Worm (Caenorhabditis elegans): ENCODE data around the gene D2096.7.

Gene D2096.7

ce11 chrIV:8378280-8378679 is 850 bp upstream of the D2096.7 start:
- TF ChIP-seq nhr-25 (tag; optimal IDR thresholded peaks at IDR 0.05) (no peak), ama-1 (optimal IDR thresholded peaks at IDR 0.05) (no peak)

ce11 chrIV:8376923-8377322 is 507 bp downstream of the D2096.7 start:
- TF ChIP-seq ceh-16 (tag; optimal IDR thresholded peaks at IDR 0.05): no peak
- no peak for TF ChIP-seq zag-1 (tag; optimal IDR thresholded peaks at IDR 0.05)
- no peak for TF ChIP-seq nhr-25 (tag; optimal IDR thresholded peaks at IDR 0.05)
- TF ChIP-seq aly-2 (tag; optimal IDR thresholded peaks at IDR 0.05): no peak
- peak; percentile 43 for TF ChIP-seq fos-1 (tag; optimal IDR thresholded peaks at IDR 0.05)
- TF ChIP-seq ZK546.5 (tag; optimal IDR thresholded peaks at IDR 0.05): no peak
- peak; percentile 84 for TF ChIP-seq C34F6.9 (tag; optimal IDR thresholded peaks at IDR 0.05)
- no peak for TF ChIP-seq elt-3 (tag; optimal IDR thresholded peaks at IDR 0.05)
- TF ChIP-seq ztf-4 (tag; optimal IDR thresholded peaks at IDR 0.05): no peak
- no peak for TF ChIP-seq mbf-1 (tag; optimal IDR thresholded peaks at IDR 0.05)
- no peak for TF ChIP-seq nhr-6 (tag; optimal IDR thresholded peaks at IDR 0.05)
- TF ChIP-seq gmeb-1 (tag; optimal IDR thresholded peaks at IDR 0.05): no peak
- TF ChIP-seq unc-55 (GFP tag; optimal IDR thresholded peaks at IDR 0.05): peak; percentile 41
- TF ChIP-seq crh-2 (tag; optimal IDR thresholded peaks at IDR 0.05): peak; percentile 46
- TF ChIP-seq alr-1 (tag; optimal IDR thresholded peaks at IDR 0.05): no peak
- TF ChIP-seq sma-3 (GFP tag; optimal IDR thresholded peaks at IDR 0.05): no peak
- TF ChIP-seq sem-4 (tag; optimal IDR thresholded peaks at IDR 0.05): no peak
- no peak for TF ChIP-seq elt-1 (tag; optimal IDR thresholded peaks at IDR 0.05)
- TF ChIP-seq Y55F3AM.14 (GFP tag; optimal IDR thresholded peaks at IDR 0.05): no peak
- no peak for TF ChIP-seq sma-9 (GFP tag; optimal IDR thresholded peaks at IDR 0.05)
- no peak for TF ChIP-seq sma-9 (tag; optimal IDR thresholded peaks at IDR 0.05)
- peak; percentile 81 for TF ChIP-seq nhr-129 (tag; optimal IDR thresholded peaks at IDR 0.05)
- no peak for TF ChIP-seq lin-13 (GFP tag; optimal IDR thresholded peaks at IDR 0.05)
- no peak for TF ChIP-seq nhr-12 (tag; optimal IDR thresholded peaks at IDR 0.05)
- TF ChIP-seq egl-27 (tag; optimal IDR thresholded peaks at IDR 0.05): no peak

- TF ChIP-seq nhr-6 (tag; optimal IDR thresholded peaks at IDR 0.05) (peak; percentile 74), nhr-129 (tag; optimal IDR thresholded peaks at IDR 0.05) (peak; percentile 96), nhr-10 (tag; optimal IDR thresholded peaks at IDR 0.05) (no peak), elt-3 (tag; optimal IDR thresholded peaks at IDR 0.05) (no peak), nhr-21 (tag; optimal IDR thresholded peaks at IDR 0.05) (peak; percentile 66), elt-1 (tag; optimal IDR thresholded peaks at IDR 0.05) (no peak), sma-9 (GFP tag; optimal IDR thresholded peaks at IDR 0.05) (peak; percentile 89), sma-9 (tag; optimal IDR thresholded peaks at IDR 0.05) (no peak), C34F6.9 (tag; optimal IDR thresholded peaks at IDR 0.05) (peak; percentile 84), fos-1 (tag; optimal IDR thresholded peaks at IDR 0.05) (peak; percentile 72), egl-27 (tag; optimal IDR thresholded peaks at IDR 0.05) (peak; percentile 59), lsy-2 (tag; optimal IDR thresholded peaks at IDR 0.05) (peak; percentile 54 to 82), mab-5 (tag; optimal IDR thresholded peaks at IDR 0.05) (peak; percentile 32), sma-3 (GFP tag; optimal IDR thresholded peaks at IDR 0.05) (peak; percentile 81), zag-1 (tag; optimal IDR thresholded peaks at IDR 0.05) (peak; percentile 43), lin-13 (GFP tag; optimal IDR thresholded peaks at IDR 0.05) (peak; percentile 82), R02D3.7 (tag; optimal IDR thresholded peaks at IDR 0.05) (peak; percentile 15), nhr-237 (tag; optimal IDR thresholded peaks at IDR 0.05) (no peak), nhr-12 (tag; optimal IDR thresholded peaks at IDR 0.05) (no peak), ceh-16 (tag; optimal IDR thresholded peaks at IDR 0.05) (peak; percentile 9), F13H6.1 (tag; optimal IDR thresholded peaks at IDR 0.05) (peak; percentile 74), lin-11 (tag; optimal IDR thresholded peaks at IDR 0.05) (peak; percentile 44), mbf-1 (tag; optimal IDR thresholded peaks at IDR 0.05) (no peak), ztf-4 (tag; optimal IDR thresholded peaks at IDR 0.05) (peak; percentile 74), Y55F3AM.14 (GFP tag; optimal IDR thresholded peaks at IDR 0.05) (peak; percentile 68), unc-39 (tag; optimal IDR thresholded peaks at IDR 0.05) (no peak), nhr-77 (tag; optimal IDR thresholded peaks at IDR 0.05) (no peak), gmeb-1 (tag; optimal IDR thresholded peaks at IDR 0.05) (peak; percentile 71), crh-2 (tag; optimal IDR thresholded peaks at IDR 0.05) (peak; percentile 85), nhr-11 (tag; optimal IDR thresholded peaks at IDR 0.05) (no peak), mdl-1 (tag; optimal IDR thresholded peaks at IDR 0.05) (no peak), sem-4 (tag; optimal IDR thresholded peaks at IDR 0.05) (peak; percentile 21), snpc-4 (tag; optimal IDR thresholded peaks at IDR 0.05) (peak; percentile 71)
Observed at ce11 chrIV:8375381-8375780, 2.0 kb downstream of the D2096.7 start.

All from whole organism, L2 larva.